Worm (Caenorhabditis elegans): Measurements from ENCODE around the gene cbp-1.

DNA sequence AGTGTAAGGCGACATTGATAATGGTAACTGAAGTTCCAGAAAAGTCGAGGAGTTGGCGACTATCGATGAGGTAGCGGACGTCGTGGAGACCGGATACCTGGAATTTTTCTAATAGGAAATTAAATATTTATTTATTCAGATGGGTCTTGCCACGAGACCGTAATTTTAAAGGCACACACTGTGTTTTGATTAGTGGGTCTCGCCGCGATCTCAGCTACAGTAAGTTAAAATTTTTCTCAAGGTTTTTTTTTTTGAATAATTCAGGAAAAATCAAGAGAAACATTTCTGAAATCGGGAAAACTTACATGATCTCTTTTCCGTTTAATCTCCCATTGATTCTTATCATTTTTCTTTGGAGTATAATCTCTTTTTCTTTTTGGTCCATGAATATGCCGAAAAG lies 12.8 kb downstream of the cbp-1 start:
- TF ChIP-seq ztf-11 (tag; optimal IDR thresholded peaks at IDR 0.05) (no peak), mls-2 (tag; optimal IDR thresholded peaks at IDR 0.05) (no peak), ceh-39 (tag; optimal IDR thresholded peaks at IDR 0.05) (no peak), unc-39 (tag; optimal IDR thresholded peaks at IDR 0.05) (no peak), nhr-237 (tag; optimal IDR thresholded peaks at IDR 0.05) (no peak), unc-62 (GFP tag; optimal IDR thresholded peaks at IDR 0.05) (no peak), nhr-28 (tag; optimal IDR thresholded peaks at IDR 0.05) (no peak), elt-3 (tag; optimal IDR thresholded peaks at IDR 0.05) (no peak), zip-8 (tag; optimal IDR thresholded peaks at IDR 0.05) (no peak)

Data from whole organism, mixed stage, embryonic.